Fruit fly (Drosophila melanogaster) whole organism, embryonic: ENCODE data around the gene CG14054.

ENCODE experiments used
- CG10274 ChIP-seq: fragments of 200-800 bp; sonication (Bioruptor generic); optimal IDR thresholded peaks from 3 replicates; lab custom pipeline; 2017; ENCODE audit warnings: missing biosample characterization, mild to moderate bottlenecking, missing genetic modification characterization
- CG12071 ChIP-seq: fragments of 200-800 bp; sonication (Bioruptor generic); optimal IDR thresholded peaks from 3 replicates; lab custom pipeline; 2018; ENCODE audit warnings: missing biosample characterization, mild to moderate bottlenecking, missing genetic modification characterization
- CG14667 ChIP-seq: fragments of 200-800 bp; sonication (Bioruptor generic); IDR thresholded peaks from 2 replicates; pipeline ENCODE4 v1.3.6; 2022; ENCODE audit warnings: missing biosample characterization, missing genetic modification characterization
- CG1602 ChIP-seq: fragments of 200-800 bp; sonication (Bioruptor generic); optimal IDR thresholded peaks from 3 replicates; lab custom pipeline; 2016; ENCODE audit warnings: missing biosample characterization, missing genetic modification characterization
- CG16863 ChIP-seq: fragments of 200-800 bp; sonication (Bioruptor generic); optimal IDR thresholded peaks from 3 replicates; lab custom pipeline; 2016; ENCODE audit warnings: missing biosample characterization, missing genetic modification characterization
- CG18599 ChIP-seq: fragments of 200-800 bp; sonication (Bioruptor generic); optimal IDR thresholded peaks from 3 replicates; lab custom pipeline; 2017; ENCODE audit warnings: missing biosample characterization, missing genetic modification characterization, mild to moderate bottlenecking, moderate library complexity, missing genetic modification reagents
- CG18764 ChIP-seq: fragments of 200-800 bp; sonication (Bioruptor generic); optimal IDR thresholded peaks from 3 replicates; lab custom pipeline; 2016; ENCODE audit warnings: missing biosample characterization, missing genetic modification characterization
- CG2678 ChIP-seq: fragments of 200-800 bp; sonication (Bioruptor generic); optimal IDR thresholded peaks from 3 replicates; lab custom pipeline; 2019; ENCODE audit warnings: missing biosample characterization, mild to moderate bottlenecking, missing genetic modification characterization, moderate library complexity
- CG30020 ChIP-seq: fragments of 200-800 bp; optimal IDR thresholded peaks from 2 replicates; lab custom pipeline; 2019; ENCODE audit warnings: missing biosample characterization, mild to moderate bottlenecking, missing genetic modification characterization, moderate library complexity
- CG30403 ChIP-seq: fragments of 200-800 bp; sonication (Bioruptor generic); optimal IDR thresholded peaks from 3 replicates; lab custom pipeline; 2016; ENCODE audit warnings: missing biosample characterization, missing genetic modification characterization
- CG33557 ChIP-seq: fragments of 200-800 bp; sonication (Bioruptor generic); optimal IDR thresholded peaks from 2 replicates; lab custom pipeline; 2019; ENCODE audit warnings: missing biosample characterization, mild to moderate bottlenecking, missing genetic modification characterization, moderate library complexity
- CG3726 ChIP-seq: fragments of 200-800 bp; sonication (Bioruptor generic); IDR thresholded peaks from 3 replicates; pipeline ENCODE4, ENCODE4 v1.3.6; 2022; ENCODE audit warnings: missing biosample characterization, missing genetic modification characterization
- CG4404 ChIP-seq: fragments of 200-800 bp; sonication (Bioruptor generic); IDR thresholded peaks from 2 replicates; pipeline ENCODE4 v1.3.6; 2022; ENCODE audit warnings: missing biosample characterization, missing genetic modification characterization
- CG4730 ChIP-seq: fragments of 200-800 bp; sonication (Bioruptor generic); IDR thresholded peaks from 2 replicates; pipeline ENCODE4 v1.3.6; 2022; ENCODE audit warnings: missing biosample characterization, missing genetic modification characterization
- CG6791 ChIP-seq: fragments of 200-800 bp; sonication (Bioruptor generic); IDR thresholded peaks from 3 replicates; pipeline ENCODE4 v1.3.6; 2022; ENCODE audit warnings: missing biosample characterization, missing genetic modification characterization; ENCODE audit not compliant: partially characterized antibody
- CG7745 ChIP-seq: fragments of 200-800 bp; sonication (Bioruptor generic); optimal IDR thresholded peaks from 2 replicates; lab custom pipeline; 2018; ENCODE audit warnings: missing biosample characterization, mild to moderate bottlenecking, missing genetic modification characterization, moderate library complexity
- D19B ChIP-seq: fragments of 200-800 bp; sonication (Bioruptor generic); optimal IDR thresholded peaks from 2 replicates; lab custom pipeline; 2017; ENCODE audit warnings: missing biosample characterization, mild to moderate bottlenecking, missing genetic modification characterization
- Dll ChIP-seq: fragments of 200-800 bp; sonication (Bioruptor generic); IDR thresholded peaks from 4 replicates; pipeline ENCODE4 v1.3.6; 2022; ENCODE audit warnings: missing biosample characterization, missing genetic modification characterization; ENCODE audit not compliant: partially characterized antibody
- Doc3 ChIP-seq: fragments of 200-800 bp; sonication (Bioruptor generic); IDR thresholded peaks from 3 replicates; pipeline ENCODE4 v1.3.6; 2022; ENCODE audit warnings: missing biosample characterization, missing genetic modification characterization; ENCODE audit not compliant: partially characterized antibody
- ERR ChIP-seq: fragments of 200-800 bp; sonication (Bioruptor generic); optimal IDR thresholded peaks from 2 replicates; lab custom pipeline; 2016; ENCODE audit warnings: missing biosample characterization, missing genetic modification characterization
- Fer3 ChIP-seq: fragments of 200-800 bp; sonication (Bioruptor generic); optimal IDR thresholded peaks from 2 replicates; lab custom pipeline; 2018; ENCODE audit warnings: missing biosample characterization, mild to moderate bottlenecking, missing genetic modification characterization, moderate library complexity
- HHEX ChIP-seq: fragments of 200-800 bp; sonication (Bioruptor generic); optimal IDR thresholded peaks from 3 replicates; lab custom pipeline; 2017; ENCODE audit warnings: missing biosample characterization, mild to moderate bottlenecking, missing genetic modification characterization, missing genetic modification reagents
- HLH4C ChIP-seq: fragments of 200-800 bp; sonication (Bioruptor generic); IDR thresholded peaks from 3 replicates; pipeline ENCODE4 v1.3.6; 2022; ENCODE audit warnings: missing biosample characterization, missing genetic modification characterization; ENCODE audit not compliant: partially characterized antibody
- Hmx ChIP-seq: fragments of 200-800 bp; sonication (Bioruptor generic); optimal IDR thresholded peaks from 2 replicates; lab custom pipeline; 2016; ENCODE audit warnings: missing biosample characterization, missing genetic modification characterization
- Nf-YC ChIP-seq: fragments of 200-800 bp; optimal IDR thresholded peaks from 3 replicates; lab custom pipeline; 2019; ENCODE audit warnings: missing biosample characterization, mild to moderate bottlenecking, missing genetic modification characterization, moderate library complexity
- Oaz ChIP-seq: fragments of 200-800 bp; sonication (Bioruptor generic); IDR thresholded peaks from 2 replicates; pipeline ENCODE4 v1.3.6; 2022; ENCODE audit warnings: missing biosample characterization, missing genetic modification characterization
- Poxn ChIP-seq: fragments of 200-800 bp; sonication (Bioruptor generic); IDR thresholded peaks from 2 replicates; pipeline ENCODE4 v1.3.6; 2022; ENCODE audit warnings: missing biosample characterization, missing genetic modification characterization
- Trl ChIP-seq, 3 experiments: fragments of >200 bp in 2 of 3; fragments of 200-800 bp in 1 of 3; sonication (Bioruptor generic) in 1 of 3; optimal IDR thresholded peaks; 2 replicates in 1 of 3; 3 replicates in 2 of 3; lab custom pipeline; 2016 to 2017; ENCODE audit warnings: missing biosample characterization in 1 of 3, missing genetic modification characterization in 1 of 3
- amos ChIP-seq: fragments of 200-800 bp; sonication (Bioruptor generic); IDR thresholded peaks from 2 replicates; pipeline ENCODE4 v1.3.6; 2022; ENCODE audit warnings: missing biosample characterization, missing genetic modification characterization; ENCODE audit not compliant: partially characterized antibody
- bbx ChIP-seq: fragments of 200-800 bp; sonication (Bioruptor generic); IDR thresholded peaks from 2 replicates; pipeline ENCODE4 v1.3.6; 2022; ENCODE audit warnings: missing biosample characterization, missing genetic modification characterization; ENCODE audit not compliant: partially characterized antibody
- bcd ChIP-seq: fragments of 200-800 bp; sonication (Bioruptor generic); optimal IDR thresholded peaks from 2 replicates; lab custom pipeline; 2017; ENCODE audit warnings: missing biosample characterization, mild to moderate bottlenecking, missing genetic modification characterization
- cg ChIP-seq: fragments of 200-800 bp; sonication (Bioruptor generic); optimal IDR thresholded peaks from 3 replicates; lab custom pipeline; 2019; ENCODE audit warnings: missing biosample characterization, mild to moderate bottlenecking, missing genetic modification characterization, moderate library complexity
- crol ChIP-seq: fragments of 200-800 bp; sonication (Bioruptor generic); IDR thresholded peaks from 2 replicates; pipeline ENCODE4 v1.3.6; 2022; ENCODE audit warnings: missing biosample characterization, missing genetic modification characterization
- eve ChIP-seq, 2 experiments: fragments of >200 bp; optimal IDR thresholded peaks; 2 replicates each; lab custom pipeline; 2017; ENCODE audit warnings: missing biosample characterization in 2 of 2, missing genetic modification characterization in 2 of 2
- grn ChIP-seq: fragments of 200-800 bp; sonication (Bioruptor generic); optimal IDR thresholded peaks from 3 replicates; lab custom pipeline; 2017; ENCODE audit warnings: missing biosample characterization, missing genetic modification characterization
- ind ChIP-seq: fragments of 200-800 bp; sonication (Bioruptor generic); optimal IDR thresholded peaks from 3 replicates; lab custom pipeline; 2016; ENCODE audit warnings: missing biosample characterization, missing genetic modification characterization
- inv ChIP-seq: fragments of 200-800 bp; sonication (Bioruptor generic); IDR thresholded peaks from 2 replicates; pipeline ENCODE4 v1.3.6; 2022; ENCODE audit warnings: missing biosample characterization, missing genetic modification characterization; ENCODE audit not compliant: partially characterized antibody
- luna ChIP-seq: fragments of 200-800 bp; sonication (Bioruptor generic); optimal IDR thresholded peaks from 2 replicates; lab custom pipeline; 2016; ENCODE audit warnings: missing biosample characterization, missing genetic modification characterization
- odd ChIP-seq: fragments of 200-800 bp; sonication (Bioruptor generic); optimal IDR thresholded peaks from 2 replicates; lab custom pipeline; 2017; ENCODE audit warnings: missing biosample characterization, mild to moderate bottlenecking, missing genetic modification characterization
- p53 ChIP-seq: fragments of 200-800 bp; sonication (Bioruptor generic); optimal IDR thresholded peaks from 2 replicates; lab custom pipeline; 2016; ENCODE audit warnings: missing biosample characterization, missing genetic modification characterization
- pum ChIP-seq: fragments of 200-800 bp; sonication (Bioruptor generic); optimal IDR thresholded peaks from 2 replicates; lab custom pipeline; 2016; ENCODE audit warnings: missing biosample characterization, missing genetic modification characterization
- run ChIP-seq: fragments of 200-800 bp; sonication (Bioruptor generic); optimal IDR thresholded peaks from 3 replicates; lab custom pipeline; 2018; ENCODE audit warnings: missing biosample characterization, mild to moderate bottlenecking, missing genetic modification characterization
- sd ChIP-seq: fragments of 200-800 bp; sonication (Bioruptor generic); optimal IDR thresholded peaks from 3 replicates; lab custom pipeline; 2018; ENCODE audit warnings: missing biosample characterization, mild to moderate bottlenecking, missing genetic modification characterization, moderate library complexity
- seq ChIP-seq: fragments of 200-800 bp; sonication (Bioruptor generic); IDR thresholded peaks from 2 replicates; pipeline ENCODE4 v1.3.6; 2022; ENCODE audit warnings: missing biosample characterization, missing genetic modification characterization
- ssp ChIP-seq: fragments of 200-800 bp; sonication (Bioruptor generic); IDR thresholded peaks from 2 replicates; pipeline ENCODE4 v1.3.6; 2022; ENCODE audit warnings: missing biosample characterization, missing genetic modification characterization
- stc ChIP-seq: fragments of 200-800 bp; sonication (Bioruptor generic); IDR thresholded peaks from 2 replicates; pipeline ENCODE4 v1.3.6; 2022; ENCODE audit warnings: missing biosample characterization, missing genetic modification characterization
- sug ChIP-seq: fragments of 200-800 bp; optimal IDR thresholded peaks from 2 replicates; lab custom pipeline; 2019; ENCODE audit warnings: missing biosample characterization, mild to moderate bottlenecking, missing genetic modification characterization, moderate library complexity
- tio ChIP-seq: fragments of 200-800 bp; sonication (Bioruptor generic); optimal IDR thresholded peaks from 2 replicates; lab custom pipeline; 2017; ENCODE audit warnings: missing biosample characterization, missing genetic modification characterization, inconsistent platforms

Gene CG14054

DNA sequence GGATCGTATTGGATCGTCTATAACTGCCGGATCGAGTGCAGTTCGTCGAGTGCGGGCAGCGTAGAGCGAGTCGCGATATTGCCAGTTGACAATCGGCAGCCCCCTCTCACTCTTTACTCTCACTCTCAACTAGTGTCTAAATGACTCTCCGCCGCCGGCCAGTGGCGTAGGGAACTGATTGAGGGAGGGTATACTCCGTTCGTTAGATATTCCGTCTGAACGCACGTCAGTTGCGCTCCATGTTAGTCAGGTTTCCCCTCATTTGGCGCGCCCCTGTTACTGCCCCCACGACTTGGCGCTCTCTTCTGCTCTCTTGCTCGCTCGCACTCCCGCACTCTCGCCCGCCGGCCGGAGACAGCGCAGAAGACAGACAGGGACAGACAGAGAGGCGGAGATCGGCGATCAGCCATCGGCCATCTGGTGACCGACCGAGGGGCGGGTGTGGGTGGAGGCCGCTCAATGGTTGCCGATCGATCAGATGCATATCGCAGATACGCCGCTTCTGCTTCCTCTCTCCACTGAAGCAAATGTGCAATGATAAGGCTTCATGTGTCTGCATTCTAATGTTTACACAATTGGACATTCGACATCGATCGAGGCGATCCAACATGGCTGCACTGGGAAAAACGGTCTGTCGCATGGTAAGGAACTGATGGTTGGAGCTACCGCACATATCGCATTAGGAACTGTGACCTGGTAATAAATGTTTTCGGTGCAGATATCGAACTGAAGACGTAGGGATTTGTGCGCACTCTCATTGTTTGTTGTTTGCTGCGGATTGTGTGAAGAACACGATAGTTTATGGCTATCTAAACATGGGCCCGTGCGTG lies 15.9 kb downstream of the CG14054 start, which contains the start of gene moody (continued):
- peak; percentile 97 for TF ChIP-seq CG3726 (GFP tag; lab: Robert Waterston, UW)
- TF ChIP-seq cg (GFP tag; lab: Kevin White, UChicago): peak; percentile 35
- TF ChIP-seq ind: peak; percentile 99
- TF ChIP-seq CG4404 (GFP tag; lab: Robert Waterston, UW): peak; percentile 93
- peak; percentile 92 for TF ChIP-seq luna (GFP tag; lab: Kevin White, UChicago)
- TF ChIP-seq crol (GFP tag; lab: Robert Waterston, UW): peak; percentile 96
- TF ChIP-seq CG12071 (GFP tag; lab: Kevin White, UChicago): peak; percentile 98
- peak; percentile 82 for TF ChIP-seq Trl (optimal IDR thresholded peaks at IDR 0.05; lab: Kevin White, UChicago)
- peak; percentile 96 for TF ChIP-seq Trl (GFP tag; optimal IDR thresholded peaks at IDR 0.05; lab: Kevin White, UChicago)
- peak; percentile 81 for TF ChIP-seq tio (GFP tag; lab: Kevin White, UChicago)
- peak; percentile 95 for TF ChIP-seq p53 (GFP tag; lab: Kevin White, UChicago)
- 0 out of 3 replicates have a peak, but pooled peaks have one; percentile 23 for TF ChIP-seq HLH4C (GFP tag; lab: Robert Waterston, UW)
- peak; percentile 92 for TF ChIP-seq ssp
- peak; percentile 97 for TF ChIP-seq HHEX
- no peak for TF ChIP-seq Doc3 (GFP tag; lab: Robert Waterston, UW)
- peak; percentile 97 for TF ChIP-seq Fer3 (tag; lab: Kevin White, UChicago)
- TF ChIP-seq stc (GFP tag; lab: Robert Waterston, UW): peak; percentile 95
- TF ChIP-seq eve (GFP tag; optimal IDR thresholded peaks at IDR 0.05; lab: Kevin White, UChicago): no peak
- peak; percentile 91 for TF ChIP-seq Nf-YC
- peak; percentile 41 for TF ChIP-seq CG7745 (tag; lab: Kevin White, UChicago)
- TF ChIP-seq CG16863 (GFP tag; lab: Kevin White, UChicago): peak; percentile 97
- peak; percentile 97 for TF ChIP-seq bcd
- peak; percentile 86 for TF ChIP-seq CG33557
- TF ChIP-seq CG30403 (GFP tag; lab: Kevin White, UChicago): peak; percentile 98
- TF ChIP-seq seq (GFP tag; lab: Robert Waterston, UW): peak; percentile 96
- peak; percentile 100 for TF ChIP-seq grn (GFP tag; lab: Kevin White, UChicago)
- peak; percentile 98 for TF ChIP-seq CG14667 (GFP tag; lab: Robert Waterston, UW)
- TF ChIP-seq CG18599 (GFP tag; lab: Kevin White, UChicago): peak; percentile 99
- peak; percentile 92 for TF ChIP-seq D19B (GFP tag; lab: Kevin White, UChicago)
- TF ChIP-seq odd (GFP tag; lab: Kevin White, UChicago): peak; percentile 97
- TF ChIP-seq sd: peak; percentile 82
- peak; percentile 92 for TF ChIP-seq CG18764 (GFP tag; lab: Kevin White, UChicago)
- peak; percentile 92 for TF ChIP-seq CG10274 (GFP tag; lab: Kevin White, UChicago)
- TF ChIP-seq Poxn (GFP tag; lab: Robert Waterston, UW): peak; percentile 93
- TF ChIP-seq sug (tag; lab: Kevin White, UChicago): peak; percentile 97
- peak; percentile 87 for TF ChIP-seq Hmx
- TF ChIP-seq amos: peak; percentile 38; the same call in 1 of the 2 replicates
- TF ChIP-seq CG6791: no peak
- TF ChIP-seq CG30020: peak; percentile 64
- TF ChIP-seq Oaz (GFP tag; lab: Robert Waterston, UW): peak; percentile 95
- TF ChIP-seq pum (GFP tag; lab: Kevin White, UChicago): peak; percentile 98
- peak; percentile 54; the same call in 2 of the 4 replicates for TF ChIP-seq Dll (GFP tag; lab: Robert Waterston, UW)
- no peak for TF ChIP-seq bbx
- peak; percentile 93 for TF ChIP-seq CG1602 (GFP tag; lab: Kevin White, UChicago)
- peak; percentile 97 for TF ChIP-seq ERR
- TF ChIP-seq run (tag; lab: Kevin White, UChicago): peak; percentile 88
- TF ChIP-seq CG2678 (tag; lab: Kevin White, UChicago): peak; percentile 97
- no peak for TF ChIP-seq inv (GFP tag; lab: Robert Waterston, UW)
- peak; percentile 97 for TF ChIP-seq CG4730
